Worm (Caenorhabditis elegans): Measurements from ENCODE around the gene rom-1.

The rom-1 gene

ce11 chrIII:4947352-4947751 lies 40.4 kb downstream of the rom-1 start:
- TF ChIP-seq D2030.7 (GFP tag; IDR thresholded peaks at IDR 0.05) (no peak), ztf-28 (GFP tag; IDR thresholded peaks at IDR 0.05) (0 out of 2 replicates have a peak, but pooled peaks have one; percentile 21), ama-1 (optimal IDR thresholded peaks at IDR 0.05) (no peak), ama-1 (GFP tag; optimal IDR thresholded peaks at IDR 0.05) (no peak), ZK185.1 (tag; optimal IDR thresholded peaks at IDR 0.05; ENCODE audit: poor library complexity, severe bottlenecking) (no peak), lin-26 (GFP tag; IDR thresholded peaks at IDR 0.05) (peak; percentile 48; the same call in 1 of the 2 replicates), B0336.3 (GFP tag; IDR thresholded peaks at IDR 0.05) (peak; percentile 56; the same call in 1 of the 2 replicates), ztf-6 (GFP tag; IDR thresholded peaks at IDR 0.05) (peak; percentile 11; the same call in 1 of the 2 replicates), tbx-9 (tag; optimal IDR thresholded peaks at IDR 0.05; ENCODE audit: borderline replicate concordance) (no peak), snpc-1.1 (tag; optimal IDR thresholded peaks at IDR 0.05; ENCODE audit: insufficient read depth) (no peak), efl-1 (GFP tag; optimal IDR thresholded peaks at IDR 0.05) (no peak), hrde-1 (tag; optimal IDR thresholded peaks at IDR 0.05; ENCODE audit: borderline replicate concordance) (no peak), aptf-3 (GFP tag; IDR thresholded peaks at IDR 0.05) (no peak), sdz-38 (tag; optimal IDR thresholded peaks at IDR 0.05) (no peak), ztf-26 (tag; optimal IDR thresholded peaks at IDR 0.05) (no peak), madf-3 (GFP tag; IDR thresholded peaks at IDR 0.05) (no peak), ceh-100 (GFP tag; IDR thresholded peaks at IDR 0.05) (peak; percentile 50), B0019.2 (GFP tag; conservative IDR thresholded peaks at IDR 0.05) (no peak), lin-54 (GFP tag; optimal IDR thresholded peaks at IDR 0.05) (no peak), egrh-3 (GFP tag; IDR thresholded peaks at IDR 0.05) (peak; percentile 71), hmg-20 (GFP tag; IDR thresholded peaks at IDR 0.05) (no peak), pha-4 (tag; optimal IDR thresholded peaks at IDR 0.05) (no peak), bed-1 (GFP tag; IDR thresholded peaks at IDR 0.05) (no peak), F55B11.4 (tag; optimal IDR thresholded peaks at IDR 0.05; ENCODE audit: borderline replicate concordance, insufficient read depth) (no peak), unc-130 (GFP tag; optimal IDR thresholded peaks at IDR 0.05) (no peak), F23B12.7 (tag; optimal IDR thresholded peaks at IDR 0.05; ENCODE audit: insufficient read depth) (no peak), gei-17 (GFP tag; optimal IDR thresholded peaks at IDR 0.05) (no peak), repo-1 (tag; optimal IDR thresholded peaks at IDR 0.05) (no peak), F49E8.2 (tag; optimal IDR thresholded peaks at IDR 0.05; ENCODE audit: insufficient read depth) (no peak), him-1 (tag; optimal IDR thresholded peaks at IDR 0.05) (peak; percentile 5), fkh-3 (tag; optimal IDR thresholded peaks at IDR 0.05) (peak; percentile 20), sea-2 (GFP tag; IDR thresholded peaks at IDR 0.05) (no peak), attf-6 (GFP tag; IDR thresholded peaks at IDR 0.05) (no peak), hlh-26 (GFP tag; conservative IDR thresholded peaks at IDR 0.05) (no peak), T07F8.4 (tag; optimal IDR thresholded peaks at IDR 0.05) (no peak), F57A8.1 (GFP tag; optimal IDR thresholded peaks at IDR 0.05) (no peak), zfh-2 (GFP tag; conservative IDR thresholded peaks at IDR 0.05) (peak; percentile 87), somi-1 (GFP tag; optimal IDR thresholded peaks at IDR 0.05) (no peak), K11D2.4 (GFP tag; IDR thresholded peaks at IDR 0.05) (no peak), egl-44 (GFP tag; IDR thresholded peaks at IDR 0.05) (no peak), madf-6 (GFP tag; IDR thresholded peaks at IDR 0.05) (peak; percentile 45), C06A6.2 (GFP tag; conservative IDR thresholded peaks at IDR 0.05) (no peak), akir-1 (GFP tag; optimal IDR thresholded peaks at IDR 0.05) (no peak), F22D6.2 (tag; optimal IDR thresholded peaks at IDR 0.05) (no peak), chd-7 (tag; optimal IDR thresholded peaks at IDR 0.05) (peak; percentile 56), nhr-120 (GFP tag; IDR thresholded peaks at IDR 0.05) (no peak), lag-1 (GFP tag; IDR thresholded peaks at IDR 0.05) (no peak), pbrm-1 (GFP tag; IDR thresholded peaks at IDR 0.05) (0 out of 2 replicates have a peak, but pooled peaks have one; percentile 35), atf-7 (tag; optimal IDR thresholded peaks at IDR 0.05) (no peak)

Measured in whole organism, young adult.